Worm (Caenorhabditis elegans): ENCODE results near the gene nhr-54.

Gene nhr-54

ce11 chrV:16483681-16484080, 22.0 kb downstream of the nhr-54 start, which contains the start of gene srh-139:
TSS of gene srh-139 (plus strand) at chrV:16483981.
- no peak for TF ChIP-seq F22D6.2 (tag; optimal IDR thresholded peaks at IDR 0.05)

- TF ChIP-seq hlh-26 (GFP tag; conservative IDR thresholded peaks at IDR 0.05) (no peak), Y67H2A.10 (GFP tag; conservative IDR thresholded peaks at IDR 0.05) (no peak), Y56A3A.18 (GFP tag; IDR thresholded peaks at IDR 0.05) (no peak), ztf-28 (GFP tag; IDR thresholded peaks at IDR 0.05) (no peak), C17E4.6 (GFP tag; IDR thresholded peaks at IDR 0.05) (no peak), T07F8.4 (tag; optimal IDR thresholded peaks at IDR 0.05) (no peak), ztf-6 (GFP tag; IDR thresholded peaks at IDR 0.05) (no peak), zim-3 (tag; optimal IDR thresholded peaks at IDR 0.05) (no peak), ekl-4 (GFP tag; IDR thresholded peaks at IDR 0.05) (no peak), lsy-27 (tag; optimal IDR thresholded peaks at IDR 0.05; ENCODE audit: borderline replicate concordance, insufficient read depth) (no peak), mxl-1 (tag; optimal IDR thresholded peaks at IDR 0.05) (no peak)
These were observed 22.7 kb downstream of the nhr-54 start, which contains the start of gene F57E7.2 for ce11 chrV:16483044-16483443. TSS of gene F57E7.2 (minus strand) at chrV:16483144.

DNA sequence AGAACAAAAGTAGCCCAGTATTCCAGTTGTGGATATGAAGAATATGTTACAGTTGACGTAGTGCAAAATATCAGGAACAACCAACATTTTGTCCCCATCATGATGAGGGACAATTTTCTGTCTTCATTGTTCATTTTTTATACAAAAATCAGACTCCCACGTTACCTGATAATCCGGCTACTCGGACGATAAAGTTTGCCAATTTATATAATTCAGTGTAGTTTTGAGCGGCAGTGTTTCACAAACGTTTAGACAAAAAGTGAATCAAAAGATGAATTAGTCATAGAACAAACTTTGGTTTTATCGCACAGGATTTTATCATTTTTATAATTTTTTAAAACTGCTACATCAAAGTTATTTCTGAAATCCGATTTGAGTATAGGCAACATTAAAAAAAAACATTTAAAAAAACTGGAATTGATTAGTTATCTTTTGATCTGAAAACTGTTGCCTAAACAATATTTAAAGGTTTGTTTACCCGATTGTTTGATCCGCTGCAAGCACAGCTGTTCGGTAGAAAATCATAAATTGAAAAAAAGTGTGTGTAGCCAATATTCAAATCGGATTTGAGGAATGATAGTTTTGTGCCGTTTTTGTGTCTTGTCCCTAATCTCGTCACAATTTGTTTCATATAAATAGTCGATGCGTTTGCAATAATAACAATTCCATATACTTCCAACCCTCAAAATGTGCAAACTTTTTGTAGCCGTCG, 24.7 kb downstream of the nhr-54 start, which contains the start of the genes F57E7.4 and spig-6:
TSS of gene F57E7.4 (minus strand) at position 101 of the 712 bp plus-strand sequence.
TSS of gene spig-6 (plus strand) at position 662 of the 712 bp plus-strand sequence.
- TF ChIP-seq unc-62 (GFP tag; optimal IDR thresholded peaks at IDR 0.05) (no peak), B0336.3 (GFP tag; IDR thresholded peaks at IDR 0.05) (no peak), bed-1 (GFP tag; IDR thresholded peaks at IDR 0.05) (no peak), rpc-1 (optimal IDR thresholded peaks at IDR 0.05) (no peak), rpc-1 (tag; optimal IDR thresholded peaks at IDR 0.05) (no peak), unc-130 (GFP tag; optimal IDR thresholded peaks at IDR 0.05) (no peak), ets-4 (GFP tag; optimal IDR thresholded peaks at IDR 0.05) (no peak), hlh-12 (tag; optimal IDR thresholded peaks at IDR 0.05) (no peak), F39B2.1 (GFP tag; IDR thresholded peaks at IDR 0.05) (no peak), F23B12.7 (tag; optimal IDR thresholded peaks at IDR 0.05; ENCODE audit: insufficient read depth) (no peak), nfya-1 (tag; optimal IDR thresholded peaks at IDR 0.05; ENCODE audit: borderline replicate concordance, insufficient read depth) (no peak), mcd-1 (GFP tag; IDR thresholded peaks at IDR 0.05) (no peak), egl-44 (GFP tag; IDR thresholded peaks at IDR 0.05) (no peak), pbrm-1 (GFP tag; IDR thresholded peaks at IDR 0.05) (no peak), nhr-90 (tag; optimal IDR thresholded peaks at IDR 0.05) (no peak), madf-8 (GFP tag; conservative IDR thresholded peaks at IDR 0.05) (no peak), hmg-1.2 (GFP tag; IDR thresholded peaks at IDR 0.05) (no peak), K11D2.4 (GFP tag; IDR thresholded peaks at IDR 0.05) (no peak), tlf-1 (GFP tag; optimal IDR thresholded peaks at IDR 0.05) (no peak)

DNA sequence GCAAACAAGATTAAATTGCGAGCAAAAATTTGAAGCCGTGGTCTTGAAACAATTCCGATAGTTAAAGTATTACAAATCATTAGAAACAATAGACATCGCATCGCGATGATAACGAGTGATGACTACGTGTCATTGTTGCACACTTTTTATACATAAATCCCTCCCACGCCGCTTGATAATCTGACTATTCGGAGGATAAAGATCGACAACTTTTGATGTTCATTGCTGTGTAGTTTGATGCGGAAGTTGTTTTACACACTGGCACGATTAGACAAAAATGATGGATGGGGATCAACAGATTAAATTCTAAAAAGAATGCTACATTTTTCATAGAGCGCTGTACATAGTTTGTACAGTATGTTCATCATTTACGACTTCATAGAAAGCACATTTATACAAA, 26.5 kb downstream of the nhr-54 start, which contains the start of gene T08G3.11:
TSS of gene T08G3.11 (minus strand) at position 101 of the 400 bp plus-strand sequence.
- TF ChIP-seq ceh-40 (GFP tag; IDR thresholded peaks at IDR 0.05): no peak
- no peak for TF ChIP-seq F23B12.7 (tag; optimal IDR thresholded peaks at IDR 0.05; ENCODE audit: insufficient read depth)
- TF ChIP-seq zim-3 (tag; optimal IDR thresholded peaks at IDR 0.05): no peak
- TF ChIP-seq K12H6.12 (tag; optimal IDR thresholded peaks at IDR 0.05): no peak
- TF ChIP-seq attf-6 (GFP tag; IDR thresholded peaks at IDR 0.05): no peak
